Fruit fly (Drosophila melanogaster): ENCODE measurements around the gene cutlet.

The cutlet gene

dm6 chr2L:3675770-3676169 lies 35.8 kb downstream of the cutlet start:
- no peak for TF ChIP-seq fru (GFP tag; optimal IDR thresholded peaks at IDR 0.05)
- TF ChIP-seq sage (GFP tag; optimal IDR thresholded peaks at IDR 0.05) = no peak
- no peak for TF ChIP-seq Vsx2 (GFP tag; optimal IDR thresholded peaks at IDR 0.05; ENCODE audit: partially characterized antibody)
- no peak for TF ChIP-seq usp (GFP tag; optimal IDR thresholded peaks at IDR 0.05)
- no peak for TF ChIP-seq GATAd (GFP tag; optimal IDR thresholded peaks at IDR 0.05)
- TF ChIP-seq CG9705 (GFP tag; optimal IDR thresholded peaks at IDR 0.05) = no peak
- TF ChIP-seq h (GFP tag; optimal IDR thresholded peaks at IDR 0.05) = no peak

DNA sequence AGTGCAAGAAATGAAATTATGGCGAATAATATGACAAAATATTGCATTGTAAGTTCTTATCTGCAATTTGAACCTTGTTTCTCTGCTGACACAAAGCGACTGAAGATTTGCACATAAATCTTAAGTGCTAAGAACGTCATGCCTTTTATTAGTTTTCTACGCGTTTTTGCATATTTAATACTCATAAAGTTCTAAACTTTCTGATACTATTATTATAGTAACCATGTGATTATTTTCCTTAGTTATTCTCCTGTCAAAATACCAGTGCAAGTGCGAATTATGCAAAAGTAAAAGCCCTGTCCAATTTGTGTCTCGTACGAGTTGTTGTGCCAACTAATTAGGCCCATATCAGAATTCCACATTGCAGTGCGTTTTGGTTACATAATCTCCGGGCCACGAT lies 41.1 kb downstream of the cutlet start, which contains the start of gene Sfp24Bc:
TSS of gene Sfp24Bc (minus strand) at position 101 of the 400 bp plus-strand sequence.
- TF ChIP-seq Dfd (GFP tag; optimal IDR thresholded peaks at IDR 0.05) = no peak
- no peak for TF ChIP-seq OdsH (GFP tag; optimal IDR thresholded peaks at IDR 0.05)
- TF ChIP-seq Jra (GFP tag; optimal IDR thresholded peaks at IDR 0.05) = no peak
- no peak for TF ChIP-seq tai (GFP tag; optimal IDR thresholded peaks at IDR 0.05)
- TF ChIP-seq dsf (GFP tag; optimal IDR thresholded peaks at IDR 0.05; ENCODE audit: borderline replicate concordance) = no peak
- TF ChIP-seq CrebA (GFP tag; optimal IDR thresholded peaks at IDR 0.05; ENCODE audit: borderline replicate concordance) = no peak
- no peak for TF ChIP-seq usp (GFP tag; optimal IDR thresholded peaks at IDR 0.05)

DNA sequence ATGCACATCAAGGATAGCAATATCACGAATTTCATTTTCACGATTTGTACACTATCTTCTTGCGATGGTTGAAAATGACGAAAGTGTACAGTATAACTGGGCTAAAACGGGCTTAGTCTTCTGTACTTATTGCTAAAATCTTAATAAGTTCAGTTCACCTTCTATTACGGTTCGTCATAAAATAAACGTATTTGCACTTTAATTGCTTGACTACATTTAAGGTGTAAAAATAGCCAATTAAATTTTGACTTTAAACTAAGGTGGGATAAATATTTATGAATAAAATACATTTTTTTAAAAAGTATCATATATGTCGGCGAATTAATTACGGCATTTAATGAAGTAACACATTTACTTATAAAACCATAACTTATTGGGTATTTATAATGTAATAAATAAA lies 41.9 kb downstream of the cutlet start, which contains the start of gene Sfp24Bb:
TSS of gene Sfp24Bb (minus strand) at position 101 of the 400 bp plus-strand sequence.
- TF ChIP-seq br (GFP tag; optimal IDR thresholded peaks at IDR 0.05) = no peak
- no peak for TF ChIP-seq sv (GFP tag; optimal IDR thresholded peaks at IDR 0.05)
- no peak for TF ChIP-seq Hnf4 (GFP tag; optimal IDR thresholded peaks at IDR 0.05)
- TF ChIP-seq OdsH (GFP tag; optimal IDR thresholded peaks at IDR 0.05) = no peak
- TF ChIP-seq sage (GFP tag; optimal IDR thresholded peaks at IDR 0.05) = no peak
- no peak for TF ChIP-seq brk (GFP tag; optimal IDR thresholded peaks at IDR 0.05)
- no peak for TF ChIP-seq pan (optimal IDR thresholded peaks at IDR 0.05)
- no peak for TF ChIP-seq HLH106 (tag; optimal IDR thresholded peaks at IDR 0.05)
- TF ChIP-seq Vsx2 (GFP tag; optimal IDR thresholded peaks at IDR 0.05; ENCODE audit: partially characterized antibody) = no peak
- TF ChIP-seq ey (GFP tag; optimal IDR thresholded peaks at IDR 0.05) = no peak

- TF ChIP-seq sage (GFP tag; optimal IDR thresholded peaks at IDR 0.05) (no peak), Abd-B (GFP tag; optimal IDR thresholded peaks at IDR 0.05) (no peak), rgr (GFP tag; optimal IDR thresholded peaks at IDR 0.05) (no peak), h (GFP tag; optimal IDR thresholded peaks at IDR 0.05) (no peak), lola (GFP tag; optimal IDR thresholded peaks at IDR 0.05) (no peak), CG32264 (GFP tag; optimal IDR thresholded peaks at IDR 0.05) (no peak), Sp1 (GFP tag; optimal IDR thresholded peaks at IDR 0.05) (no peak), jim (GFP tag; optimal IDR thresholded peaks at IDR 0.05) (no peak), psq (GFP tag; optimal IDR thresholded peaks at IDR 0.05) (no peak), Dfd (GFP tag; optimal IDR thresholded peaks at IDR 0.05) (no peak), Mio (GFP tag; optimal IDR thresholded peaks at IDR 0.05) (no peak), dl (GFP tag; optimal IDR thresholded peaks at IDR 0.05; ENCODE audit: insufficient read depth in 1 of 2, partially characterized antibody in 2 of 2) (no peak), Myc (optimal IDR thresholded peaks at IDR 0.05) (no peak), woc (GFP tag; optimal IDR thresholded peaks at IDR 0.05) (no peak), GATAd (GFP tag; optimal IDR thresholded peaks at IDR 0.05) (no peak), Jra (GFP tag; optimal IDR thresholded peaks at IDR 0.05) (no peak), HLH106 (tag; optimal IDR thresholded peaks at IDR 0.05) (no peak), Hnf4 (GFP tag; optimal IDR thresholded peaks at IDR 0.05) (no peak), dsf (GFP tag; optimal IDR thresholded peaks at IDR 0.05; ENCODE audit: borderline replicate concordance) (no peak)
Observed at dm6 chr2L:3669034-3669433, 42.5 kb downstream of the cutlet start, which contains the start of gene Sfp24Bd. Gene Sfp24Bd (minus strand): TSS chr2L:3669134.

dm6 chr2L:3668451-3668850 lies 43.1 kb downstream of the cutlet start, which contains the start of gene Sfp24Ba:
Gene Sfp24Ba (minus strand): TSS chr2L:3668551.
- TF ChIP-seq fru (GFP tag; optimal IDR thresholded peaks at IDR 0.05) (no peak), tai (GFP tag; optimal IDR thresholded peaks at IDR 0.05) (no peak), Sp1 (GFP tag; optimal IDR thresholded peaks at IDR 0.05) (no peak), Abd-B (GFP tag; optimal IDR thresholded peaks at IDR 0.05) (no peak), Rel (GFP tag; optimal IDR thresholded peaks at IDR 0.05) (no peak), Rel (tag; optimal IDR thresholded peaks at IDR 0.05) (no peak), jim (GFP tag; optimal IDR thresholded peaks at IDR 0.05) (no peak), dsf (GFP tag; optimal IDR thresholded peaks at IDR 0.05; ENCODE audit: borderline replicate concordance) (no peak), OdsH (GFP tag; optimal IDR thresholded peaks at IDR 0.05) (no peak), lola (GFP tag; optimal IDR thresholded peaks at IDR 0.05) (no peak), ey (GFP tag; optimal IDR thresholded peaks at IDR 0.05) (no peak), pan (optimal IDR thresholded peaks at IDR 0.05) (no peak), psq (GFP tag; optimal IDR thresholded peaks at IDR 0.05) (no peak), woc (GFP tag; optimal IDR thresholded peaks at IDR 0.05) (no peak), dmrt93B (GFP tag; optimal IDR thresholded peaks at IDR 0.05) (no peak), Myc (optimal IDR thresholded peaks at IDR 0.05) (no peak), N (GFP tag; optimal IDR thresholded peaks at IDR 0.05) (no peak), Dfd (GFP tag; optimal IDR thresholded peaks at IDR 0.05) (no peak)

Data from whole organism, wandering third instar larva.